Fruit fly (Drosophila melanogaster) whole organism, embryonic: ENCODE results near the gene GCC88.

Source experiments
- ATbp ChIP-seq: fragments of 200-800 bp; sonication (Bioruptor generic); optimal IDR thresholded peaks from 2 replicates; lab custom pipeline; 2017; ENCODE audit warnings: missing biosample characterization, mild to moderate bottlenecking, missing genetic modification characterization, missing genetic modification reagents
- Asciz ChIP-seq: fragments of 200-800 bp; sonication (Bioruptor generic); optimal IDR thresholded peaks from 2 replicates; lab custom pipeline; 2017; ENCODE audit warnings: missing biosample characterization, mild to moderate bottlenecking, missing genetic modification characterization, missing genetic modification reagents
- Bgb ChIP-seq: fragments of 200-800 bp; sonication (Bioruptor generic); IDR thresholded peaks from 2 replicates; pipeline ENCODE4 v1.3.6; 2022; ENCODE audit warnings: missing biosample characterization, missing genetic modification characterization; ENCODE audit not compliant: partially characterized antibody
- Blimp-1 ChIP-seq: fragments of 200-800 bp; sonication (Bioruptor generic); optimal IDR thresholded peaks from 3 replicates; lab custom pipeline; 2018; ENCODE audit warnings: missing biosample characterization, missing genetic modification characterization, mild to moderate bottlenecking, moderate library complexity, missing genetic modification reagents
- CG10321 ChIP-seq: fragments of 200-800 bp; sonication (Bioruptor generic); IDR thresholded peaks from 2 replicates; pipeline ENCODE4 v1.3.6; 2022; ENCODE audit warnings: missing biosample characterization, missing genetic modification characterization
- CG11093 ChIP-seq: fragments of 200-800 bp; sonication (Bioruptor generic); IDR thresholded peaks from 3 replicates; pipeline ENCODE4 v1.3.6; 2022; ENCODE audit warnings: missing biosample characterization, missing genetic modification characterization
- CG11247 ChIP-seq: fragments of 200-800 bp; sonication (Bioruptor generic); IDR thresholded peaks from 2 replicates; pipeline ENCODE4 v1.3.6; 2022; ENCODE audit warnings: missing biosample characterization, missing genetic modification characterization
- CG11696 ChIP-seq: fragments of 200-800 bp; sonication (Bioruptor generic); IDR thresholded peaks from 2 replicates; pipeline ENCODE4 v1.3.6; 2022; ENCODE audit warnings: missing biosample characterization, missing genetic modification characterization
- CG13123 ChIP-seq: fragments of 200-800 bp; sonication (Bioruptor generic); optimal IDR thresholded peaks from 2 replicates; lab custom pipeline; 2016; ENCODE audit warnings: missing biosample characterization, missing genetic modification characterization
- CG14667 ChIP-seq: fragments of 200-800 bp; sonication (Bioruptor generic); IDR thresholded peaks from 2 replicates; pipeline ENCODE4 v1.3.6; 2022; ENCODE audit warnings: missing biosample characterization, missing genetic modification characterization
- CG14860 ChIP-seq: fragments of 200-800 bp; sonication (Bioruptor generic); IDR thresholded peaks from 3 replicates; pipeline ENCODE4 v1.3.6; 2022; ENCODE audit warnings: missing biosample characterization, missing genetic modification characterization; ENCODE audit not compliant: partially characterized antibody
- CG15514 ChIP-seq: fragments of 200-800 bp; sonication (Bioruptor generic); optimal IDR thresholded peaks from 3 replicates; lab custom pipeline; 2017; ENCODE audit warnings: missing biosample characterization, missing genetic modification characterization, mild to moderate bottlenecking, moderate library complexity, missing genetic modification reagents
- CG17612 ChIP-seq: fragments of 200-800 bp; sonication (Bioruptor generic); IDR thresholded peaks from 2 replicates; pipeline ENCODE4 v1.3.6; 2022; ENCODE audit warnings: missing biosample characterization, missing genetic modification characterization
- CG18619 ChIP-seq: fragments of 200-800 bp; sonication (Bioruptor generic); optimal IDR thresholded peaks from 3 replicates; lab custom pipeline; 2017; ENCODE audit warnings: missing biosample characterization, mild to moderate bottlenecking, missing genetic modification characterization
- CG3407 ChIP-seq: fragments of 200-800 bp; sonication (Bioruptor generic); optimal IDR thresholded peaks from 2 replicates; lab custom pipeline; 2018; ENCODE audit warnings: missing biosample characterization, mild to moderate bottlenecking, missing genetic modification characterization
- CG4707 ChIP-seq: fragments of 200-800 bp; sonication (Bioruptor generic); optimal IDR thresholded peaks from 2 replicates; lab custom pipeline; 2018; ENCODE audit warnings: missing biosample characterization, mild to moderate bottlenecking, missing genetic modification characterization, moderate library complexity
- CG7372 ChIP-seq: fragments of 200-800 bp; sonication (Bioruptor generic); IDR thresholded peaks from 2 replicates; pipeline ENCODE4 v1.3.6; 2022; ENCODE audit warnings: missing biosample characterization, missing genetic modification characterization
- CG7963 ChIP-seq: fragments of 200-800 bp; sonication (Bioruptor generic); IDR thresholded peaks from 3 replicates; pipeline ENCODE4 v1.3.6; 2022; ENCODE audit warnings: missing biosample characterization, missing genetic modification characterization; ENCODE audit not compliant: partially characterized antibody
- CG8944 ChIP-seq: fragments of 200-800 bp; sonication (Bioruptor generic); optimal IDR thresholded peaks from 3 replicates; lab custom pipeline; 2016; ENCODE audit warnings: missing biosample characterization, missing genetic modification characterization
- CG9437 ChIP-seq: fragments of 200-800 bp; sonication (Bioruptor generic); optimal IDR thresholded peaks from 2 replicates; lab custom pipeline; 2018; ENCODE audit warnings: missing biosample characterization, mild to moderate bottlenecking, missing genetic modification characterization
- Dek ChIP-seq: fragments of 200-800 bp; sonication (Bioruptor generic); optimal IDR thresholded peaks from 3 replicates; lab custom pipeline; 2019; ENCODE audit warnings: missing biosample characterization, mild to moderate bottlenecking, missing genetic modification characterization, moderate library complexity
- Doc3 ChIP-seq: fragments of 200-800 bp; sonication (Bioruptor generic); IDR thresholded peaks from 3 replicates; pipeline ENCODE4 v1.3.6; 2022; ENCODE audit warnings: missing biosample characterization, missing genetic modification characterization; ENCODE audit not compliant: partially characterized antibody
- Fer2 ChIP-seq: fragments of 200-800 bp; sonication (Bioruptor generic); optimal IDR thresholded peaks from 2 replicates; lab custom pipeline; 2018; ENCODE audit warnings: missing biosample characterization, mild to moderate bottlenecking, missing genetic modification characterization, moderate library complexity
- Myb ChIP-seq: fragments of 200-800 bp; sonication (Bioruptor generic); optimal IDR thresholded peaks from 2 replicates; lab custom pipeline; 2016; ENCODE audit warnings: missing biosample characterization, missing genetic modification characterization
- Oli ChIP-seq: fragments of 200-800 bp; sonication (Bioruptor generic); optimal IDR thresholded peaks from 2 replicates; lab custom pipeline; 2018; ENCODE audit warnings: missing biosample characterization, mild to moderate bottlenecking, missing genetic modification characterization, moderate library complexity
- Scr ChIP-seq: fragments of 200-800 bp; sonication (Bioruptor generic); IDR thresholded peaks from 2 replicates; pipeline ENCODE4 v1.3.6; 2022; ENCODE audit warnings: missing biosample characterization, missing genetic modification characterization; ENCODE audit not compliant: partially characterized antibody
- Six4 ChIP-seq: fragments of 200-800 bp; sonication (Bioruptor generic); optimal IDR thresholded peaks from 2 replicates; lab custom pipeline; 2016; ENCODE audit warnings: missing biosample characterization, missing genetic modification characterization
- Ssrp ChIP-seq: fragments of 200-800 bp; sonication (Bioruptor generic); optimal IDR thresholded peaks from 2 replicates; lab custom pipeline; 2018; ENCODE audit warnings: missing biosample characterization, mild to moderate bottlenecking, missing genetic modification characterization, moderate library complexity
- ab ChIP-seq: fragments of 200-800 bp; sonication (Bioruptor generic); optimal IDR thresholded peaks from 2 replicates; lab custom pipeline; 2016; ENCODE audit warnings: missing biosample characterization, missing genetic modification characterization
- ara ChIP-seq: fragments of 200-800 bp; sonication (Bioruptor generic); IDR thresholded peaks from 2 replicates; pipeline ENCODE4 v1.3.6; 2022; ENCODE audit warnings: missing biosample characterization, missing genetic modification characterization
- chm ChIP-seq: fragments of 200-800 bp; sonication (Bioruptor generic); IDR thresholded peaks from 2 replicates; pipeline ENCODE4 v1.3.6; 2022; ENCODE audit warnings: missing biosample characterization, missing genetic modification characterization
- crp ChIP-seq, 2 experiments: fragments of 200-800 bp; sonication (Bioruptor generic); optimal IDR thresholded peaks; 2 replicates in 1 of 2; 3 replicates in 1 of 2; lab custom pipeline; 2017; ENCODE audit warnings: missing biosample characterization in 2 of 2, missing genetic modification characterization in 2 of 2, mild to moderate bottlenecking in 1 of 2, moderate library complexity in 1 of 2
- cwo ChIP-seq: fragments of 200-800 bp; sonication (Bioruptor generic); optimal IDR thresholded peaks from 3 replicates; lab custom pipeline; 2017; ENCODE audit warnings: missing biosample characterization, missing genetic modification characterization, mild to moderate bottlenecking, moderate library complexity, missing genetic modification reagents
- danr ChIP-seq: fragments of 200-800 bp; sonication (Bioruptor generic); IDR thresholded peaks from 2 replicates; pipeline ENCODE4 v1.3.6; 2022; ENCODE audit warnings: missing biosample characterization, missing genetic modification characterization
- ems ChIP-seq: fragments of 200-800 bp; sonication (Bioruptor generic); optimal IDR thresholded peaks from 3 replicates; lab custom pipeline; 2016; ENCODE audit warnings: missing biosample characterization, missing genetic modification characterization
- fd64A ChIP-seq: fragments of 200-800 bp; sonication (Bioruptor generic); optimal IDR thresholded peaks from 3 replicates; lab custom pipeline; 2018; ENCODE audit warnings: missing biosample characterization, mild to moderate bottlenecking, missing genetic modification characterization
- ind ChIP-seq: fragments of 200-800 bp; sonication (Bioruptor generic); optimal IDR thresholded peaks from 3 replicates; lab custom pipeline; 2016; ENCODE audit warnings: missing biosample characterization, missing genetic modification characterization
- knrl ChIP-seq: fragments of 200-800 bp; sonication (Bioruptor generic); IDR thresholded peaks from 3 replicates; pipeline ENCODE4 v1.3.6; 2022; ENCODE audit warnings: missing biosample characterization, missing genetic modification characterization; ENCODE audit not compliant: partially characterized antibody
- lbe ChIP-seq: fragments of 200-800 bp; sonication (Bioruptor generic); optimal IDR thresholded peaks from 2 replicates; lab custom pipeline; 2016; ENCODE audit warnings: missing biosample characterization, mild to moderate bottlenecking, missing genetic modification characterization
- maf-S ChIP-seq: fragments of 200-800 bp; sonication (Bioruptor generic); optimal IDR thresholded peaks from 2 replicates; lab custom pipeline; 2016; ENCODE audit warnings: missing biosample characterization, missing genetic modification characterization
- peb ChIP-seq: fragments of 200-800 bp; sonication (Bioruptor generic); IDR thresholded peaks from 2 replicates; pipeline ENCODE4 v1.3.6; 2022; ENCODE audit warnings: missing biosample characterization, missing genetic modification characterization
- prd ChIP-seq, 3 experiments: fragments of >200 bp in 2 of 3; fragments of 200-800 bp in 1 of 3; sonication (Bioruptor generic) in 1 of 3; optimal IDR thresholded peaks in 2 of 3; IDR thresholded peaks in 1 of 3; 2 replicates in 2 of 3; 3 replicates in 1 of 3; pipeline versions ENCODE4 v1.3.6 to Lab custom; 2017 to 2022; ENCODE audit warnings: missing biosample characterization in 1 of 3, missing genetic modification characterization in 1 of 3
- ro ChIP-seq: fragments of 200-800 bp; sonication (Bioruptor generic); IDR thresholded peaks from 2 replicates; pipeline ENCODE4 v1.3.6; 2022; ENCODE audit warnings: missing biosample characterization, missing genetic modification characterization
- scrt ChIP-seq: fragments of 200-800 bp; sonication (Bioruptor generic); optimal IDR thresholded peaks from 2 replicates; lab custom pipeline; 2018; ENCODE audit warnings: missing biosample characterization, mild to moderate bottlenecking, missing genetic modification characterization, moderate library complexity
- sens-2 ChIP-seq: fragments of 200-800 bp; sonication (Bioruptor generic); IDR thresholded peaks from 2 replicates; pipeline ENCODE4 v1.3.6; 2022; ENCODE audit warnings: missing biosample characterization, missing genetic modification characterization
- tll ChIP-seq, 2 experiments: fragments of 200-800 bp in 1 of 2; fragments of >200 bp in 1 of 2; sonication (Bioruptor generic) in 1 of 2; optimal IDR thresholded peaks; 2 replicates each; lab custom pipeline; 2017 to 2019; ENCODE audit warnings: missing biosample characterization in 2 of 2, missing genetic modification characterization in 2 of 2, mild to moderate bottlenecking in 1 of 2, moderate library complexity in 1 of 2
- trem ChIP-seq: fragments of 200-800 bp; optimal IDR thresholded peaks from 3 replicates; lab custom pipeline; 2019; ENCODE audit warnings: missing biosample characterization, mild to moderate bottlenecking, missing genetic modification characterization, moderate library complexity
- vnd ChIP-seq: fragments of 200-800 bp; sonication (Bioruptor generic); IDR thresholded peaks from 3 replicates; pipeline ENCODE4 v1.3.6; 2022; ENCODE audit warnings: missing biosample characterization, missing genetic modification characterization; ENCODE audit not compliant: partially characterized antibody
- yki ChIP-seq: fragments of >200 bp; optimal IDR thresholded peaks from 3 replicates; lab custom pipeline; 2018

The GCC88 gene

DNA sequence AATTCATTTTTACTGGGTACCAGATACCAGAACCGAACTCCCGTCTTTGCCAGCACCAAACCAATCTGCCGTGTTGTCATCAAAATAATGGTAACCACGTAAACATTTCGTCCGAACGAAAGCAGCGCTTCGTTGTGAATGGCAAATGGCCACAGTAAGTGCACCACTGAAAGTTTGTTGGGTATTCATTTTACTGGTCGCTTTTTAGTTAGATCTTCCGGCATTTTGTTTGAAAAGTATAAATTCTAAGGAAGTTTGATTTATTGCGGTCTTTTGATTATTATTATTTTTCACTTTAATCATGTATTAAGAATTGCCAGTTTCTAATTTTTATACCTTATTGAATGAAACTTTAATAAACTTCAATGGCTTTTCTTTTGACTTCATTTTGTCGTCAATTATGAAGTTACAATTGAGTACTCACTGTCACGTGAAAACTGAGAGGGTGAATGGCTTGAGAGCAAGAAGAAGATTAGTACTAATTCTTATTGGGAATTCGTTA, 15.9 kb downstream of the GCC88 start, which contains the start of gene ZnT86D (continued):
- TF ChIP-seq CG10321 (GFP tag; lab: Robert Waterston, UW) (peak; percentile 80), Bgb (no peak), prd (optimal IDR thresholded peaks at IDR 0.05; lab: Kevin White, UChicago) (no peak), prd (GFP tag; IDR thresholded peaks at IDR 0.05; lab: Robert Waterston, UW) (peak; percentile 69), CG4707 (GFP tag; lab: Kevin White, UChicago) (no peak), CG7963 (no peak), CG15514 (GFP tag; lab: Kevin White, UChicago) (peak; percentile 61), chm (GFP tag; lab: Robert Waterston, UW) (no peak), Dek (peak; percentile 72), vnd (GFP tag; lab: Robert Waterston, UW) (no peak), cwo (peak; percentile 49), scrt (peak; percentile 20), sens-2 (GFP tag; lab: Robert Waterston, UW) (no peak), CG11093 (GFP tag; lab: Robert Waterston, UW) (no peak), ATbp (GFP tag; lab: Kevin White, UChicago) (peak; percentile 21), ab (GFP tag; lab: Kevin White, UChicago) (no peak), fd64A (GFP tag; lab: Kevin White, UChicago) (no peak), lbe (GFP tag; lab: Kevin White, UChicago) (peak; percentile 11), CG14860 (GFP tag; lab: Robert Waterston, UW) (no peak), CG9437 (GFP tag; lab: Kevin White, UChicago) (peak; percentile 60), peb (GFP tag; lab: Robert Waterston, UW) (no peak), tll (GFP tag; optimal IDR thresholded peaks at IDR 0.05; lab: Kevin White, UChicago) (peak; percentile 18 to 88), yki (lab: Kevin White, UChicago) (no peak), Doc3 (GFP tag; lab: Robert Waterston, UW) (no peak), CG3407 (GFP tag; lab: Kevin White, UChicago) (no peak), CG8944 (peak; percentile 4), Fer2 (tag; lab: Kevin White, UChicago) (peak; percentile 64), CG13123 (GFP tag; lab: Kevin White, UChicago) (peak; percentile 17), ems (GFP tag; lab: Kevin White, UChicago) (peak; percentile 51), ro (GFP tag; lab: Robert Waterston, UW) (no peak), Oli (peak; percentile 44), CG17612 (GFP tag; lab: Robert Waterston, UW) (no peak), CG11247 (GFP tag; lab: Robert Waterston, UW) (no peak), CG11696 (GFP tag; lab: Robert Waterston, UW) (no peak), Six4 (GFP tag; lab: Kevin White, UChicago) (no peak), ind (peak; percentile 59), Blimp-1 (peak; percentile 43), Scr (GFP tag; lab: Robert Waterston, UW) (no peak), ara (GFP tag; lab: Robert Waterston, UW) (0 out of 2 replicates have a peak, but pooled peaks have one; percentile 8), CG18619 (GFP tag; lab: Kevin White, UChicago) (peak; percentile 62), Myb (GFP tag; lab: Kevin White, UChicago) (peak; percentile 38), crp (GFP tag; optimal IDR thresholded peaks at IDR 0.05; lab: Kevin White, UChicago) (peak in 1 of 2 experiments; percentile 20), trem (tag; lab: Kevin White, UChicago) (peak; percentile 44), knrl (GFP tag; lab: Robert Waterston, UW) (no peak), maf-S (GFP tag; lab: Kevin White, UChicago) (peak; percentile 11), CG14667 (GFP tag; lab: Robert Waterston, UW) (no peak), Asciz (peak; percentile 5), danr (no peak), Ssrp (tag; lab: Kevin White, UChicago) (peak; percentile 36), CG7372 (GFP tag; lab: Robert Waterston, UW) (no peak)
